Fruit fly (Drosophila melanogaster) whole organism, embryonic: ENCODE measurements around the gene mRpL46.
A peak's percentile ranks its signal among the peaks of the same experiment; 100 is the strongest.

Experiments used
- Antp ChIP-seq: fragments of 200-800 bp; sonication (Bioruptor generic); optimal IDR thresholded peaks from 3 replicates; lab custom pipeline; 2016; ENCODE audit warnings: missing biosample characterization, missing genetic modification characterization
- CG11695 ChIP-seq: fragments of 200-800 bp; sonication (Bioruptor generic); IDR thresholded peaks from 3 replicates; pipeline ENCODE4 v1.3.6; 2022; ENCODE audit warnings: missing biosample characterization, missing genetic modification characterization
- CG1602 ChIP-seq: fragments of 200-800 bp; sonication (Bioruptor generic); optimal IDR thresholded peaks from 3 replicates; lab custom pipeline; 2016; ENCODE audit warnings: missing biosample characterization, missing genetic modification characterization
- CG1603 ChIP-seq: fragments of 200-800 bp; sonication (Bioruptor generic); optimal IDR thresholded peaks from 2 replicates; lab custom pipeline; 2019; ENCODE audit warnings: missing biosample characterization, mild to moderate bottlenecking, missing genetic modification characterization, moderate library complexity
- CG1647 ChIP-seq: fragments of 200-800 bp; sonication (Bioruptor generic); optimal IDR thresholded peaks from 3 replicates; lab custom pipeline; 2016; ENCODE audit warnings: missing biosample characterization, missing genetic modification characterization
- CG17186 ChIP-seq: fragments of 200-800 bp; sonication (Bioruptor generic); optimal IDR thresholded peaks from 3 replicates; lab custom pipeline; 2017; ENCODE audit warnings: missing biosample characterization, missing genetic modification reagents, missing genetic modification characterization
- CG17359 ChIP-seq: fragments of 200-800 bp; sonication (Bioruptor generic); optimal IDR thresholded peaks from 3 replicates; lab custom pipeline; 2018; ENCODE audit warnings: missing biosample characterization, mild to moderate bottlenecking, missing genetic modification characterization, moderate library complexity
- CG17361 ChIP-seq: fragments of 200-800 bp; sonication (Bioruptor generic); IDR thresholded peaks from 3 replicates; pipeline ENCODE4 v1.3.6; 2022; ENCODE audit warnings: missing biosample characterization, missing genetic modification characterization
- CG17568 ChIP-seq: fragments of 200-800 bp; sonication (Bioruptor generic); optimal IDR thresholded peaks from 2 replicates; lab custom pipeline; 2018; ENCODE audit warnings: missing biosample characterization, mild to moderate bottlenecking, missing genetic modification characterization, moderate library complexity
- CG31224 ChIP-seq: fragments of 200-800 bp; sonication (Bioruptor generic); IDR thresholded peaks from 2 replicates; pipeline ENCODE4 v1.3.6; 2022; ENCODE audit warnings: missing biosample characterization, missing genetic modification characterization
- CG32767 ChIP-seq: fragments of 200-800 bp; sonication (Bioruptor generic); IDR thresholded peaks from 2 replicates; pipeline ENCODE4 v1.3.6; 2022; ENCODE audit warnings: missing biosample characterization, missing genetic modification characterization
- CG42726 ChIP-seq: fragments of 200-800 bp; sonication (Bioruptor generic); IDR thresholded peaks from 2 replicates; pipeline ENCODE4 v1.3.6; 2022; ENCODE audit warnings: missing biosample characterization, missing genetic modification characterization; ENCODE audit not compliant: partially characterized antibody
- CG4360 ChIP-seq: fragments of 200-800 bp; sonication (Bioruptor generic); IDR thresholded peaks from 2 replicates; pipeline ENCODE4 v1.3.6; 2022; ENCODE audit warnings: missing biosample characterization, missing genetic modification characterization
- CG5180 ChIP-seq: fragments of 200-800 bp; sonication (Bioruptor generic); optimal IDR thresholded peaks from 3 replicates; lab custom pipeline; 2017; ENCODE audit warnings: missing biosample characterization, missing genetic modification characterization, mild to moderate bottlenecking, moderate library complexity, missing genetic modification reagents
- CG6272 ChIP-seq: fragments of 200-800 bp; sonication (Bioruptor generic); IDR thresholded peaks from 2 replicates; pipeline ENCODE4 v1.3.6; 2022; ENCODE audit warnings: missing biosample characterization, missing genetic modification characterization
- CG6654 ChIP-seq: fragments of 200-800 bp; sonication (Bioruptor generic); optimal IDR thresholded peaks from 2 replicates; lab custom pipeline; 2017; ENCODE audit warnings: missing biosample characterization, mild to moderate bottlenecking, missing genetic modification characterization
- CG7271 ChIP-seq: fragments of 200-800 bp; sonication (Bioruptor generic); optimal IDR thresholded peaks from 2 replicates; lab custom pipeline; 2018; ENCODE audit warnings: missing biosample characterization, mild to moderate bottlenecking, missing genetic modification characterization, moderate library complexity
- CG7839 ChIP-seq: fragments of 200-800 bp; sonication (Bioruptor generic); optimal IDR thresholded peaks from 3 replicates; lab custom pipeline; 2018; ENCODE audit warnings: missing biosample characterization, mild to moderate bottlenecking, missing genetic modification characterization, moderate library complexity
- CTCF ChIP-seq: fragments of 200-800 bp; sonication (Bioruptor generic); optimal IDR thresholded peaks from 2 replicates; lab custom pipeline; 2017; ENCODE audit warnings: missing biosample characterization, mild to moderate bottlenecking, missing genetic modification characterization, moderate library complexity
- CrebB ChIP-seq: fragments of 200-800 bp; sonication (Bioruptor generic); optimal IDR thresholded peaks from 3 replicates; lab custom pipeline; 2018; ENCODE audit warnings: missing biosample characterization, mild to moderate bottlenecking, missing genetic modification characterization
- Dfd ChIP-seq, 2 experiments: fragments of >200 bp; optimal IDR thresholded peaks; 2 replicates each; lab custom pipeline; 2017; ENCODE audit warnings: missing biosample characterization in 2 of 2, missing genetic modification characterization in 2 of 2
- Dref ChIP-seq: fragments of 200-800 bp; sonication (Bioruptor generic); IDR thresholded peaks from 2 replicates; pipeline ENCODE4 v1.3.6; 2022; ENCODE audit warnings: missing biosample characterization, missing genetic modification characterization
- HmgZ ChIP-seq: fragments of 200-800 bp; sonication (Bioruptor generic); optimal IDR thresholded peaks from 2 replicates; lab custom pipeline; 2018; ENCODE audit warnings: missing biosample characterization, mild to moderate bottlenecking, missing genetic modification characterization
- Lim3 ChIP-seq: fragments of 200-800 bp; sonication (Bioruptor generic); IDR thresholded peaks from 2 replicates; pipeline ENCODE4 v1.3.6; 2022; ENCODE audit warnings: missing biosample characterization, missing genetic modification characterization
- Lpt ChIP-seq: fragments of >200 bp; optimal IDR thresholded peaks from 2 replicates; lab custom pipeline; 2018; ENCODE audit warnings: missing biosample characterization, missing genetic modification characterization
- Side ChIP-seq: fragments of 200-800 bp; sonication (Bioruptor generic); optimal IDR thresholded peaks from 2 replicates; lab custom pipeline; 2016; ENCODE audit warnings: missing biosample characterization, missing genetic modification characterization
- Ssrp ChIP-seq: fragments of 200-800 bp; sonication (Bioruptor generic); optimal IDR thresholded peaks from 2 replicates; lab custom pipeline; 2018; ENCODE audit warnings: missing biosample characterization, mild to moderate bottlenecking, missing genetic modification characterization, moderate library complexity
- Tbp ChIP-seq: fragments of >200 bp; optimal IDR thresholded peaks from 2 replicates; lab custom pipeline; 2018; ENCODE audit warnings: missing biosample characterization, missing genetic modification characterization
- Xbp1 ChIP-seq: fragments of 200-800 bp; sonication (Bioruptor generic); optimal IDR thresholded peaks from 3 replicates; lab custom pipeline; 2016; ENCODE audit warnings: missing biosample characterization, mild to moderate bottlenecking, missing genetic modification characterization
- ap ChIP-seq: fragments of 200-800 bp; sonication (Bioruptor generic); IDR thresholded peaks from 2 replicates; pipeline ENCODE4 v1.3.6; 2022; ENCODE audit warnings: missing biosample characterization, missing genetic modification characterization
- az2 ChIP-seq: fragments of 200-800 bp; sonication (Bioruptor generic); optimal IDR thresholded peaks from 3 replicates; lab custom pipeline; 2016; ENCODE audit warnings: missing biosample characterization, missing genetic modification characterization
- bowl ChIP-seq: fragments of 200-800 bp; sonication (Bioruptor generic); IDR thresholded peaks from 2 replicates; pipeline ENCODE4 v1.3.6; 2022; ENCODE audit warnings: missing biosample characterization, missing genetic modification characterization
- croc ChIP-seq: fragments of 200-800 bp; sonication (Bioruptor generic); conservative IDR thresholded peaks from 3 replicates; pipeline ENCODE4 v1.3.6; 2022; ENCODE audit warnings: missing biosample characterization, missing genetic modification characterization
- crp ChIP-seq, 2 experiments: fragments of 200-800 bp; sonication (Bioruptor generic); optimal IDR thresholded peaks; 2 replicates in 1 of 2; 3 replicates in 1 of 2; lab custom pipeline; 2017; ENCODE audit warnings: missing biosample characterization in 2 of 2, missing genetic modification characterization in 2 of 2, mild to moderate bottlenecking in 1 of 2, moderate library complexity in 1 of 2
- da ChIP-seq: fragments of 200-800 bp; sonication (Bioruptor generic); optimal IDR thresholded peaks from 2 replicates; lab custom pipeline; 2016; ENCODE audit warnings: missing biosample characterization, missing genetic modification characterization
- ewg ChIP-seq: fragments of 200-800 bp; sonication (Bioruptor generic); optimal IDR thresholded peaks from 3 replicates; lab custom pipeline; 2017; ENCODE audit warnings: mild to moderate bottlenecking, missing biosample characterization, missing genetic modification reagents, missing genetic modification characterization
- fru ChIP-seq: fragments of >200 bp; optimal IDR thresholded peaks from 2 replicates; lab custom pipeline; 2017
- fu2 ChIP-seq: fragments of 200-800 bp; sonication (Bioruptor generic); optimal IDR thresholded peaks from 2 replicates; lab custom pipeline; 2016; ENCODE audit warnings: missing biosample characterization, missing genetic modification characterization
- gsb ChIP-seq: fragments of 200-800 bp; sonication (Bioruptor generic); IDR thresholded peaks from 2 replicates; pipeline ENCODE4 v1.3.6; 2022; ENCODE audit warnings: missing biosample characterization, missing genetic modification characterization
- jumu ChIP-seq: fragments of 200-800 bp; sonication (Bioruptor generic); optimal IDR thresholded peaks from 3 replicates; lab custom pipeline; 2016; ENCODE audit warnings: missing biosample characterization, missing genetic modification characterization
- klu ChIP-seq: fragments of 200-800 bp; sonication (Bioruptor generic); IDR thresholded peaks from 2 replicates; pipeline ENCODE4 v1.3.6; 2022; ENCODE audit warnings: missing biosample characterization, missing genetic modification characterization
- lilli ChIP-seq: fragments of 200-800 bp; sonication (Bioruptor generic); optimal IDR thresholded peaks from 3 replicates; lab custom pipeline; 2016; ENCODE audit warnings: missing biosample characterization, missing genetic modification characterization
- nom ChIP-seq: fragments of 200-800 bp; sonication (Bioruptor generic); optimal IDR thresholded peaks from 2 replicates; lab custom pipeline; 2017; ENCODE audit warnings: missing biosample characterization, missing genetic modification characterization, mild to moderate bottlenecking, moderate library complexity, missing genetic modification reagents
- pan ChIP-seq, 4 experiments: fragments of >200 bp in 3 of 4; fragments of 200-800 bp in 1 of 4; sonication (Bioruptor generic) in 1 of 4; optimal IDR thresholded peaks in 3 of 4; IDR thresholded peaks in 1 of 4; 2 replicates each; pipeline versions ENCODE4 v1.3.6 to Lab custom; 2017 to 2022; ENCODE audit warnings: missing biosample characterization in 2 of 4, missing genetic modification characterization in 2 of 4, mixed read lengths in 1 of 4
- pfk ChIP-seq: fragments of 200-800 bp; sonication (Bioruptor generic); optimal IDR thresholded peaks from 2 replicates; lab custom pipeline; 2018; ENCODE audit warnings: missing biosample characterization, mild to moderate bottlenecking, missing genetic modification characterization, moderate library complexity
- pnt ChIP-seq: fragments of 200-800 bp; sonication (Bioruptor generic); optimal IDR thresholded peaks from 3 replicates; lab custom pipeline; 2016; ENCODE audit warnings: missing biosample characterization, missing genetic modification characterization
- sens ChIP-seq: fragments of 200-800 bp; sonication (Bioruptor generic); peaks from one replicate; lab custom pipeline; 2016; ENCODE audit warnings: missing biosample characterization, missing genetic modification characterization
- sens-2 ChIP-seq: fragments of 200-800 bp; sonication (Bioruptor generic); IDR thresholded peaks from 2 replicates; pipeline ENCODE4 v1.3.6; 2022; ENCODE audit warnings: missing biosample characterization, missing genetic modification characterization
- sob ChIP-seq: fragments of 200-800 bp; sonication (Bioruptor generic); IDR thresholded peaks from 2 replicates; pipeline ENCODE4 v1.3.6; 2022; ENCODE audit warnings: missing biosample characterization, missing genetic modification characterization
- twi ChIP-seq: fragments of 200-800 bp; optimal IDR thresholded peaks from 2 replicates; lab custom pipeline; 2019; ENCODE audit warnings: missing biosample characterization, mild to moderate bottlenecking, missing genetic modification characterization, moderate library complexity

Gene mRpL46

dm6 chr3L:1740129-1740975 is 36.9 kb upstream of the mRpL46 start (continued):
- TF ChIP-seq CG11695 (GFP tag; lab: Robert Waterston, UW) (peak; percentile 85), klu (GFP tag; lab: Robert Waterston, UW) (0 out of 2 replicates have a peak, but pooled peaks have one; percentile 55), Xbp1 (GFP tag; lab: Kevin White, UChicago) (peak; percentile 81), pan (optimal IDR thresholded peaks at IDR 0.05; lab: Kevin White, UChicago) (no peak), pan (GFP tag; optimal IDR thresholded peaks at IDR 0.05 in 1 of 2, IDR thresholded peaks at IDR 0.05 in 1 of 2) (peak in 1 of 2 experiments; percentile 86), pnt (no peak), CTCF (GFP tag; lab: Kevin White, UChicago) (no peak), CG5180 (GFP tag; lab: Kevin White, UChicago) (no peak), Lim3 (GFP tag; lab: Robert Waterston, UW) (peak; percentile 53; the same call in 1 of the 2 replicates), CG7271 (no peak), az2 (peak; percentile 65), CG31224 (peak; percentile 67), Side (GFP tag; lab: Kevin White, UChicago) (peak; percentile 23), da (GFP tag; lab: Kevin White, UChicago) (no peak), sob (peak; percentile 77), Tbp (GFP tag; lab: Kevin White, UChicago) (no peak), CG1603 (tag; lab: Kevin White, UChicago) (peak; percentile 70), CG4360 (GFP tag; lab: Robert Waterston, UW) (no peak), fu2 (GFP tag; lab: Kevin White, UChicago) (peak; percentile 38), lilli (peak; percentile 78), CG7839 (tag; lab: Kevin White, UChicago) (peak; percentile 59), jumu (GFP tag; lab: Kevin White, UChicago) (peak; percentile 11), crp (GFP tag; optimal IDR thresholded peaks at IDR 0.05; lab: Kevin White, UChicago) (peak in 1 of 2 experiments; percentile 15), CG1602 (GFP tag; lab: Kevin White, UChicago) (peak; percentile 44), twi (tag; lab: Kevin White, UChicago) (no peak), croc (GFP tag; lab: Robert Waterston, UW) (no peak; the same call in 2 of the 3 replicates), CG32767 (GFP tag; lab: Robert Waterston, UW) (peak; percentile 53; the same call in 1 of the 2 replicates), CG42726 (GFP tag; lab: Robert Waterston, UW) (no peak), sens-2 (GFP tag; lab: Robert Waterston, UW) (0 out of 2 replicates have a peak, but pooled peaks have one; percentile 35), sens (GFP tag; lab: Kevin White, UChicago) (peak; percentile 86), fru (lab: Kevin White, UChicago) (no peak), pfk (no peak), Dref (GFP tag; lab: Robert Waterston, UW) (no peak), CG17359 (tag; lab: Kevin White, UChicago) (peak; percentile 44), CG17568 (no peak), CG17361 (GFP tag; lab: Robert Waterston, UW) (peak; percentile 66), Antp (peak; percentile 57), Ssrp (tag; lab: Kevin White, UChicago) (peak; percentile 32), ewg (peak; percentile 42), CG6272 (GFP tag; lab: Robert Waterston, UW) (peak; percentile 69), CG6654 (GFP tag; lab: Kevin White, UChicago) (no peak), CG17186 (no peak), Dfd (GFP tag; optimal IDR thresholded peaks at IDR 0.05; lab: Kevin White, UChicago) (no peak), bowl (peak; percentile 74; the same call in 1 of the 2 replicates), nom (GFP tag; lab: Kevin White, UChicago) (no peak), CrebB (tag; lab: Kevin White, UChicago) (no peak), Lpt (no peak), gsb (peak; percentile 56), ap (GFP tag; lab: Robert Waterston, UW) (peak; percentile 79), HmgZ (tag; lab: Kevin White, UChicago) (peak; percentile 45), CG1647 (GFP tag; lab: Kevin White, UChicago) (no peak)
